Fruit fly (Drosophila melanogaster): ENCODE results near the gene Meltrin.
A peak's percentile ranks its signal among the peaks of the same experiment; 100 is the strongest.

Gene Meltrin

DNA sequence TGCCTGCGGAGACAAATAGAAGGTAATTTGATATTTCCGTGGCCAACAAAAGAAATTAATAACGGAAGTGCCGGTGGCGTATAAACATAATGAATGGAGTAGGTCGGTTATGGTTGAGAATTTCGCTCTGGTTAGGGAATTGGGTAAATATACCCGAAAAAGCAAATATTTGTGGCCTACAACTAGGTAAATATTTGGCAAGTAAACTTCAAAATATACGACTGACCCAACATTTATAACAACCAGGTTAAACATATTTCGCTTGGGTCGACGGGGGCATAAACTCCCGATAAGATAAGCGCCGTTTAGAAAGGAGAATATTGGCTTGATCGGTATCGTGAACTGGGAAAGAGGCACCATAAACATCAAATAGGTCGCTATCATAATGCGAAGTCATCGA, 26.3 kb downstream of the Meltrin start (continued):
- TF ChIP-seq CG9797 (GFP tag; optimal IDR thresholded peaks at IDR 0.05) (peak; percentile 9), CG2712 (tag; optimal IDR thresholded peaks at IDR 0.05) (peak; percentile 79), pho (GFP tag; optimal IDR thresholded peaks at IDR 0.05) (no peak), CG11696 (GFP tag; IDR thresholded peaks at IDR 0.05) (0 out of 2 replicates have a peak, but pooled peaks have one; percentile 25), grau (tag; optimal IDR thresholded peaks at IDR 0.05) (no peak), sima (GFP tag; optimal IDR thresholded peaks at IDR 0.05) (no peak), cad (GFP tag; optimal IDR thresholded peaks at IDR 0.05) (no peak), Antp (GFP tag; optimal IDR thresholded peaks at IDR 0.05) (no peak), zen2 (GFP tag; IDR thresholded peaks at IDR 0.05; ENCODE audit: partially characterized antibody) (no peak), CHES-1-like (GFP tag; optimal IDR thresholded peaks at IDR 0.05) (no peak), ewg (GFP tag; optimal IDR thresholded peaks at IDR 0.05) (no peak), CG8388 (GFP tag; optimal IDR thresholded peaks at IDR 0.05) (no peak), vvl (GFP tag; IDR thresholded peaks at IDR 0.05) (no peak), wor (GFP tag; IDR thresholded peaks at IDR 0.05) (no peak), ato (GFP tag; IDR thresholded peaks at IDR 0.05; ENCODE audit: partially characterized antibody) (no peak), so (GFP tag; IDR thresholded peaks at IDR 0.05) (no peak), CG12659 (GFP tag; optimal IDR thresholded peaks at IDR 0.05) (no peak), inv (GFP tag; IDR thresholded peaks at IDR 0.05; ENCODE audit: partially characterized antibody) (no peak), dmrt99B (tag; optimal IDR thresholded peaks at IDR 0.05) (no peak), Kr (GFP tag; optimal IDR thresholded peaks at IDR 0.05) (peak; percentile 97), Myb (GFP tag; optimal IDR thresholded peaks at IDR 0.05) (no peak), CG8281 (tag; optimal IDR thresholded peaks at IDR 0.05) (no peak), CG14014 (GFP tag; IDR thresholded peaks at IDR 0.05) (no peak), CG7963 (GFP tag; IDR thresholded peaks at IDR 0.05; ENCODE audit: partially characterized antibody) (no peak), Bteb2 (GFP tag; optimal IDR thresholded peaks at IDR 0.05) (no peak), Deaf1 (tag; optimal IDR thresholded peaks at IDR 0.05) (no peak), CG33213 (GFP tag; optimal IDR thresholded peaks at IDR 0.05) (no peak), Sox102F (GFP tag; optimal IDR thresholded peaks at IDR 0.05) (no peak), Oaz (GFP tag; IDR thresholded peaks at IDR 0.05) (no peak), CG7357 (GFP tag; IDR thresholded peaks at IDR 0.05) (no peak), CG16815 (GFP tag; optimal IDR thresholded peaks at IDR 0.05) (no peak), z (GFP tag; IDR thresholded peaks at IDR 0.05) (no peak), ems (GFP tag; optimal IDR thresholded peaks at IDR 0.05) (no peak), dpn (GFP tag; optimal IDR thresholded peaks at IDR 0.05) (no peak), CG10654 (GFP tag; optimal IDR thresholded peaks at IDR 0.05) (no peak), bab2 (GFP tag; optimal IDR thresholded peaks at IDR 0.05) (peak; percentile 10), Xrp1 (GFP tag; IDR thresholded peaks at IDR 0.05) (peak; percentile 77), Fer1 (GFP tag; optimal IDR thresholded peaks at IDR 0.05) (no peak), esg (GFP tag; conservative IDR thresholded peaks at IDR 0.05) (no peak), Trl (optimal IDR thresholded peaks at IDR 0.05) (no peak), Trl (GFP tag; optimal IDR thresholded peaks at IDR 0.05) (peak; percentile 18), CG4360 (GFP tag; IDR thresholded peaks at IDR 0.05) (peak; percentile 40; the same call in 1 of the 2 replicates), usp (GFP tag; optimal IDR thresholded peaks at IDR 0.05) (no peak), CG2875 (GFP tag; optimal IDR thresholded peaks at IDR 0.05) (peak; percentile 51), slou (GFP tag; optimal IDR thresholded peaks at IDR 0.05) (no peak), gro (GFP tag; optimal IDR thresholded peaks at IDR 0.05) (no peak), CG31224 (GFP tag; IDR thresholded peaks at IDR 0.05) (no peak), CG13624 (GFP tag; optimal IDR thresholded peaks at IDR 0.05) (no peak), PHDP (tag; optimal IDR thresholded peaks at IDR 0.05) (peak; percentile 51), HLH54F (GFP tag; optimal IDR thresholded peaks at IDR 0.05) (no peak), en (GFP tag; optimal IDR thresholded peaks at IDR 0.05) (no peak), zen (tag; optimal IDR thresholded peaks at IDR 0.05) (peak; percentile 61), kay (GFP tag; optimal IDR thresholded peaks at IDR 0.05) (no peak)

Measured in whole organism, embryonic.